Fruit fly (Drosophila melanogaster) whole organism, embryonic: Measurements from ENCODE around the gene Tmtc4.

Source experiments
- Antp ChIP-seq: fragments of 200-800 bp; sonication (Bioruptor generic); optimal IDR thresholded peaks from 3 replicates; lab custom pipeline; 2016; ENCODE audit warnings: missing biosample characterization, missing genetic modification characterization
- Awh ChIP-seq: fragments of 200-800 bp; sonication (Bioruptor generic); IDR thresholded peaks from 2 replicates; pipeline ENCODE4, ENCODE4 v1.3.6; 2022; ENCODE audit warnings: missing biosample characterization, missing genetic modification characterization
- CG12942 ChIP-seq: fragments of 200-800 bp; sonication (Bioruptor generic); optimal IDR thresholded peaks from 3 replicates; lab custom pipeline; 2016; ENCODE audit warnings: missing biosample characterization, missing genetic modification characterization
- CG13123 ChIP-seq: fragments of 200-800 bp; sonication (Bioruptor generic); optimal IDR thresholded peaks from 2 replicates; lab custom pipeline; 2016; ENCODE audit warnings: missing biosample characterization, missing genetic modification characterization
- CG13296 ChIP-seq: fragments of 200-800 bp; sonication (Bioruptor generic); optimal IDR thresholded peaks from 3 replicates; lab custom pipeline; 2018; ENCODE audit warnings: missing biosample characterization, mild to moderate bottlenecking, missing genetic modification characterization
- CG13624 ChIP-seq: fragments of 200-800 bp; sonication (Bioruptor generic); optimal IDR thresholded peaks from 2 replicates; lab custom pipeline; 2016; ENCODE audit warnings: missing biosample characterization, missing genetic modification characterization
- CG13775 ChIP-seq: fragments of 200-800 bp; sonication (Bioruptor generic); optimal IDR thresholded peaks from 3 replicates; lab custom pipeline; 2017; ENCODE audit warnings: missing biosample characterization, mild to moderate bottlenecking, missing genetic modification characterization
- CG14667 ChIP-seq: fragments of 200-800 bp; sonication (Bioruptor generic); IDR thresholded peaks from 2 replicates; pipeline ENCODE4 v1.3.6; 2022; ENCODE audit warnings: missing biosample characterization, missing genetic modification characterization
- CG1603 ChIP-seq: fragments of 200-800 bp; sonication (Bioruptor generic); optimal IDR thresholded peaks from 2 replicates; lab custom pipeline; 2019; ENCODE audit warnings: missing biosample characterization, mild to moderate bottlenecking, missing genetic modification characterization, moderate library complexity
- CG17186 ChIP-seq: fragments of 200-800 bp; sonication (Bioruptor generic); optimal IDR thresholded peaks from 3 replicates; lab custom pipeline; 2017; ENCODE audit warnings: missing biosample characterization, missing genetic modification reagents, missing genetic modification characterization
- CG18011 ChIP-seq: fragments of 200-800 bp; sonication (Bioruptor generic); optimal IDR thresholded peaks from 2 replicates; lab custom pipeline; 2017; ENCODE audit warnings: missing biosample characterization, missing genetic modification characterization, mild to moderate bottlenecking, moderate library complexity, missing genotype
- CG2120 ChIP-seq: fragments of 200-800 bp; sonication (Bioruptor generic); optimal IDR thresholded peaks from 3 replicates; lab custom pipeline; 2016; ENCODE audit warnings: missing biosample characterization, missing genetic modification characterization
- CG4707 ChIP-seq: fragments of 200-800 bp; sonication (Bioruptor generic); optimal IDR thresholded peaks from 2 replicates; lab custom pipeline; 2018; ENCODE audit warnings: missing biosample characterization, mild to moderate bottlenecking, missing genetic modification characterization, moderate library complexity
- CG5180 ChIP-seq: fragments of 200-800 bp; sonication (Bioruptor generic); optimal IDR thresholded peaks from 3 replicates; lab custom pipeline; 2017; ENCODE audit warnings: missing biosample characterization, missing genetic modification characterization, mild to moderate bottlenecking, moderate library complexity, missing genetic modification reagents
- CG9215 ChIP-seq: fragments of 200-800 bp; sonication (Bioruptor generic); IDR thresholded peaks from 2 replicates; pipeline ENCODE4 v1.3.6; 2022; ENCODE audit warnings: missing biosample characterization, missing genetic modification characterization
- Deaf1 ChIP-seq: fragments of 200-800 bp; optimal IDR thresholded peaks from 3 replicates; lab custom pipeline; 2019; ENCODE audit warnings: missing biosample characterization, mild to moderate bottlenecking, missing genetic modification characterization, moderate library complexity
- Dip3 ChIP-seq: fragments of 200-800 bp; sonication (Bioruptor generic); optimal IDR thresholded peaks from 3 replicates; lab custom pipeline; 2016; ENCODE audit warnings: missing biosample characterization, missing genetic modification characterization
- ERR ChIP-seq: fragments of 200-800 bp; sonication (Bioruptor generic); optimal IDR thresholded peaks from 2 replicates; lab custom pipeline; 2016; ENCODE audit warnings: missing biosample characterization, missing genetic modification characterization
- Fer1 ChIP-seq: fragments of 200-800 bp; sonication (Bioruptor generic); optimal IDR thresholded peaks from 2 replicates; lab custom pipeline; 2017; ENCODE audit warnings: missing biosample characterization, mild to moderate bottlenecking, missing genetic modification characterization
- Hsf ChIP-seq: fragments of 200-800 bp; sonication (Bioruptor generic); optimal IDR thresholded peaks from 3 replicates; lab custom pipeline; 2016; ENCODE audit warnings: missing biosample characterization, missing genetic modification characterization
- Lim3 ChIP-seq: fragments of 200-800 bp; sonication (Bioruptor generic); IDR thresholded peaks from 2 replicates; pipeline ENCODE4 v1.3.6; 2022; ENCODE audit warnings: missing biosample characterization, missing genetic modification characterization
- Lpt ChIP-seq: fragments of >200 bp; optimal IDR thresholded peaks from 2 replicates; lab custom pipeline; 2018; ENCODE audit warnings: missing biosample characterization, missing genetic modification characterization
- Nf-YC ChIP-seq: fragments of 200-800 bp; optimal IDR thresholded peaks from 3 replicates; lab custom pipeline; 2019; ENCODE audit warnings: missing biosample characterization, mild to moderate bottlenecking, missing genetic modification characterization, moderate library complexity
- NfI ChIP-seq: fragments of 200-800 bp; sonication (Bioruptor generic); optimal IDR thresholded peaks from 3 replicates; lab custom pipeline; 2018; ENCODE audit warnings: missing biosample characterization, mild to moderate bottlenecking, missing genetic modification characterization, moderate library complexity
- bigmax ChIP-seq: fragments of 200-800 bp; sonication (Bioruptor generic); optimal IDR thresholded peaks from 2 replicates; lab custom pipeline; 2018; ENCODE audit warnings: missing biosample characterization, mild to moderate bottlenecking, missing genetic modification characterization
- cg ChIP-seq: fragments of 200-800 bp; sonication (Bioruptor generic); optimal IDR thresholded peaks from 3 replicates; lab custom pipeline; 2019; ENCODE audit warnings: missing biosample characterization, mild to moderate bottlenecking, missing genetic modification characterization, moderate library complexity
- chinmo ChIP-seq: fragments of 200-800 bp; sonication (Bioruptor generic); IDR thresholded peaks from 4 replicates; pipeline ENCODE4 v1.3.6; 2022; ENCODE audit warnings: missing biosample characterization, missing genetic modification characterization; ENCODE audit not compliant: partially characterized antibody
- da ChIP-seq: fragments of 200-800 bp; sonication (Bioruptor generic); optimal IDR thresholded peaks from 2 replicates; lab custom pipeline; 2016; ENCODE audit warnings: missing biosample characterization, missing genetic modification characterization
- dan ChIP-seq: fragments of 200-800 bp; sonication (Bioruptor generic); IDR thresholded peaks from 2 replicates; pipeline ENCODE4 v1.3.6; 2022; ENCODE audit warnings: missing biosample characterization, missing genetic modification characterization
- danr ChIP-seq: fragments of 200-800 bp; sonication (Bioruptor generic); IDR thresholded peaks from 2 replicates; pipeline ENCODE4 v1.3.6; 2022; ENCODE audit warnings: missing biosample characterization, missing genetic modification characterization
- en ChIP-seq: fragments of 200-800 bp; sonication (Bioruptor generic); optimal IDR thresholded peaks from 2 replicates; lab custom pipeline; 2016; ENCODE audit warnings: missing biosample characterization, missing genetic modification characterization
- esg ChIP-seq: fragments of 200-800 bp; sonication (Bioruptor generic); conservative IDR thresholded peaks from 2 replicates; pipeline ENCODE4 v1.3.6; 2022; ENCODE audit warnings: missing biosample characterization, missing genetic modification characterization
- exex ChIP-seq: fragments of 200-800 bp; sonication (Bioruptor generic); optimal IDR thresholded peaks from 4 replicates; lab custom pipeline; 2018; ENCODE audit warnings: missing biosample characterization, mild to moderate bottlenecking, missing genetic modification characterization, moderate library complexity
- ftz-f1 ChIP-seq: fragments of 200-800 bp; sonication (Bioruptor generic); optimal IDR thresholded peaks from 2 replicates; lab custom pipeline; 2016; ENCODE audit warnings: missing biosample characterization, missing genetic modification characterization
- fu2 ChIP-seq: fragments of 200-800 bp; sonication (Bioruptor generic); optimal IDR thresholded peaks from 2 replicates; lab custom pipeline; 2016; ENCODE audit warnings: missing biosample characterization, missing genetic modification characterization
- gsb-n ChIP-seq: fragments of 200-800 bp; sonication (Bioruptor generic); optimal IDR thresholded peaks from 3 replicates; lab custom pipeline; 2018; ENCODE audit warnings: missing biosample characterization, mild to moderate bottlenecking, missing genetic modification characterization
- jigr1 ChIP-seq: fragments of 200-800 bp; sonication (Bioruptor generic); IDR thresholded peaks from 3 replicates; pipeline ENCODE4 v1.3.6; 2022; ENCODE audit warnings: missing biosample characterization, missing genetic modification characterization
- ken ChIP-seq: fragments of 200-800 bp; sonication (Bioruptor generic); IDR thresholded peaks from 3 replicates; pipeline ENCODE4 v1.3.6; 2022; ENCODE audit warnings: missing biosample characterization, missing genetic modification characterization
- nau ChIP-seq: fragments of 200-800 bp; sonication (Bioruptor generic); optimal IDR thresholded peaks from 3 replicates; lab custom pipeline; 2017; ENCODE audit warnings: missing biosample characterization, mild to moderate bottlenecking, missing genetic modification characterization, missing genetic modification reagents
- p53 ChIP-seq: fragments of 200-800 bp; sonication (Bioruptor generic); optimal IDR thresholded peaks from 2 replicates; lab custom pipeline; 2016; ENCODE audit warnings: missing biosample characterization, missing genetic modification characterization
- pan ChIP-seq, 4 experiments: fragments of >200 bp in 3 of 4; fragments of 200-800 bp in 1 of 4; sonication (Bioruptor generic) in 1 of 4; optimal IDR thresholded peaks in 3 of 4; IDR thresholded peaks in 1 of 4; 2 replicates each; pipeline versions ENCODE4 v1.3.6 to Lab custom; 2017 to 2022; ENCODE audit warnings: missing biosample characterization in 2 of 4, missing genetic modification characterization in 2 of 4, mixed read lengths in 1 of 4
- prd ChIP-seq, 3 experiments: fragments of >200 bp in 2 of 3; fragments of 200-800 bp in 1 of 3; sonication (Bioruptor generic) in 1 of 3; optimal IDR thresholded peaks in 2 of 3; IDR thresholded peaks in 1 of 3; 2 replicates in 2 of 3; 3 replicates in 1 of 3; pipeline versions ENCODE4 v1.3.6 to Lab custom; 2017 to 2022; ENCODE audit warnings: missing biosample characterization in 1 of 3, missing genetic modification characterization in 1 of 3
- sens ChIP-seq: fragments of 200-800 bp; sonication (Bioruptor generic); peaks from one replicate; lab custom pipeline; 2016; ENCODE audit warnings: missing biosample characterization, missing genetic modification characterization
- sens-2 ChIP-seq: fragments of 200-800 bp; sonication (Bioruptor generic); IDR thresholded peaks from 2 replicates; pipeline ENCODE4 v1.3.6; 2022; ENCODE audit warnings: missing biosample characterization, missing genetic modification characterization
- slbo ChIP-seq: fragments of 200-800 bp; sonication (Bioruptor generic); IDR thresholded peaks from 2 replicates; pipeline ENCODE4 v1.3.6; 2022; ENCODE audit warnings: missing biosample characterization, missing genetic modification characterization
- sug ChIP-seq: fragments of 200-800 bp; optimal IDR thresholded peaks from 2 replicates; lab custom pipeline; 2019; ENCODE audit warnings: missing biosample characterization, mild to moderate bottlenecking, missing genetic modification characterization, moderate library complexity
- tgo ChIP-seq: fragments of 200-800 bp; sonication (Bioruptor generic); IDR thresholded peaks from 3 replicates; pipeline ENCODE4 v1.3.6; 2022; ENCODE audit warnings: missing biosample characterization, missing genetic modification characterization
- unpg ChIP-seq: fragments of 200-800 bp; sonication (Bioruptor generic); optimal IDR thresholded peaks from 3 replicates; lab custom pipeline; 2018; ENCODE audit warnings: missing biosample characterization, mild to moderate bottlenecking, missing genetic modification characterization, moderate library complexity
- vvl ChIP-seq: fragments of 200-800 bp; sonication (Bioruptor generic); IDR thresholded peaks from 2 replicates; pipeline ENCODE4 v1.3.6; 2022; ENCODE audit warnings: missing biosample characterization, missing genetic modification characterization
- z ChIP-seq: fragments of 200-800 bp; sonication (Bioruptor generic); IDR thresholded peaks from 3 replicates; pipeline ENCODE4 v1.3.6; 2022; ENCODE audit warnings: missing biosample characterization, missing genetic modification characterization

Gene Tmtc4

dm6 chr3R:15340052-15340732 is 10.8 kb upstream of the Tmtc4 start, which contains the start of gene SerRS-m (continued):
- TF ChIP-seq CG17186 (GFP tag; lab: Kevin White, UChicago) (no peak), sens-2 (GFP tag; lab: Robert Waterston, UW) (no peak), danr (GFP tag; lab: Robert Waterston, UW) (no peak), Antp (GFP tag; lab: Kevin White, UChicago) (no peak), Lim3 (GFP tag; lab: Robert Waterston, UW) (no peak), Fer1 (GFP tag; lab: Kevin White, UChicago) (no peak), sug (tag; lab: Kevin White, UChicago) (peak; percentile 12), chinmo (GFP tag; lab: Robert Waterston, UW) (no peak), Deaf1 (no peak), sens (GFP tag; lab: Kevin White, UChicago) (peak; percentile 83), da (no peak), CG13123 (GFP tag; lab: Kevin White, UChicago) (no peak), Lpt (GFP tag; lab: Kevin White, UChicago) (no peak), Nf-YC (tag; lab: Kevin White, UChicago) (no peak), ERR (GFP tag; lab: Kevin White, UChicago) (no peak), CG13775 (GFP tag; lab: Kevin White, UChicago) (no peak), NfI (GFP tag; lab: Kevin White, UChicago) (no peak), dan (no peak), exex (tag; lab: Kevin White, UChicago) (peak; percentile 0), CG12942 (no peak), Hsf (GFP tag; lab: Kevin White, UChicago) (no peak), CG14667 (no peak), p53 (GFP tag; lab: Kevin White, UChicago) (no peak), Awh (GFP tag; lab: Robert Waterston, UW) (no peak), pan (optimal IDR thresholded peaks at IDR 0.05; lab: Kevin White, UChicago) (no peak), pan (GFP tag; optimal IDR thresholded peaks at IDR 0.05 in 1 of 2, IDR thresholded peaks at IDR 0.05 in 1 of 2) (no peak), CG9215 (no peak), unpg (GFP tag; lab: Kevin White, UChicago) (peak; percentile 34), jigr1 (GFP tag; lab: Robert Waterston, UW) (no peak), CG5180 (GFP tag; lab: Kevin White, UChicago) (no peak), nau (GFP tag; lab: Kevin White, UChicago) (no peak), bigmax (no peak), vvl (GFP tag; lab: Robert Waterston, UW) (no peak), ken (GFP tag; lab: Robert Waterston, UW) (no peak), CG1603 (tag; lab: Kevin White, UChicago) (peak; percentile 19), CG13624 (GFP tag; lab: Kevin White, UChicago) (no peak), CG4707 (GFP tag; lab: Kevin White, UChicago) (no peak), gsb-n (tag; lab: Kevin White, UChicago) (peak; percentile 28), z (GFP tag; lab: Robert Waterston, UW) (no peak), cg (GFP tag; lab: Kevin White, UChicago) (no peak), CG13296 (GFP tag; lab: Kevin White, UChicago) (no peak), ftz-f1 (GFP tag; lab: Kevin White, UChicago) (no peak), prd (optimal IDR thresholded peaks at IDR 0.05; lab: Kevin White, UChicago) (no peak), prd (GFP tag; IDR thresholded peaks at IDR 0.05; lab: Robert Waterston, UW) (peak; percentile 21; the same call in 1 of the 3 replicates), Dip3 (GFP tag; lab: Kevin White, UChicago) (no peak), CG2120 (GFP tag; lab: Kevin White, UChicago) (no peak), fu2 (no peak), tgo (no peak), slbo (GFP tag; lab: Robert Waterston, UW) (no peak), en (GFP tag; lab: Kevin White, UChicago) (no peak), esg (GFP tag; lab: Robert Waterston, UW) (no peak; the same call in 1 of the 2 replicates), CG18011 (no peak)
